Worm (Caenorhabditis elegans) whole organism, early embryonic: ENCODE measurements around the gene hlh-11.

ENCODE experiments used
- F13C5.2 ChIP-seq: sonication (generic microtip); optimal IDR thresholded peaks from 2 replicates; lab custom pipeline; 2017; ENCODE audit warnings: mild to moderate bottlenecking, missing genetic modification characterization, inconsistent platforms, missing compliant biosample characterization
- aly-1 ChIP-seq: sonication (generic microtip); optimal IDR thresholded peaks from 2 replicates; lab custom pipeline; 2016; ENCODE audit warnings: missing genetic modification characterization, missing compliant biosample characterization
- ama-1 ChIP-seq: fragments of 150-350 bp; optimal IDR thresholded peaks from 2 replicates; lab custom pipeline; 2014
- ets-7 ChIP-seq: sonication (generic microtip); optimal IDR thresholded peaks from 2 replicates; lab custom pipeline; 2016; ENCODE audit warnings: missing genotype, missing genetic modification characterization, missing compliant biosample characterization
- hmbx-1 ChIP-seq: sonication (generic microtip); optimal IDR thresholded peaks from 2 replicates; lab custom pipeline; 2016; ENCODE audit warnings: mild to moderate bottlenecking, missing genetic modification characterization, missing compliant biosample characterization
- hmg-4 ChIP-seq: fragments of 200-800 bp; sonication (Bioruptor generic); optimal IDR thresholded peaks from 2 replicates; lab custom pipeline; 2018; ENCODE audit warnings: mild to moderate bottlenecking, missing genetic modification characterization, missing compliant biosample characterization
- hnd-1 ChIP-seq: sonication (generic microtip); optimal IDR thresholded peaks from 2 replicates; lab custom pipeline; 2016; ENCODE audit warnings: missing genetic modification characterization, missing compliant biosample characterization
- pes-1 ChIP-seq: fragments of 200-800 bp; sonication (Bioruptor generic); IDR thresholded peaks from 2 replicates; pipeline ENCODE4 v1.3.6; 2022; ENCODE audit warnings: missing genetic modification reagents, missing genetic modification characterization, missing compliant biosample characterization
- scrt-1 ChIP-seq: fragments of 200-800 bp; sonication (Bioruptor generic); IDR thresholded peaks from 2 replicates; pipeline ENCODE4 v1.3.6; 2022; ENCODE audit warnings: missing genetic modification characterization, missing compliant biosample characterization
- sea-1 ChIP-seq: fragments of 200-800 bp; sonication (Bioruptor generic); conservative IDR thresholded peaks from 2 replicates; pipeline ENCODE4 v1.3.6; 2022; ENCODE audit warnings: missing genetic modification characterization, missing compliant biosample characterization
- tbx-11 ChIP-seq: fragments of 200-800 bp; sonication (Bioruptor generic); IDR thresholded peaks from 2 replicates; pipeline ENCODE4 v1.3.6; 2022; ENCODE audit warnings: missing genetic modification characterization, missing compliant biosample characterization
- tra-4 ChIP-seq: sonication (generic microtip); optimal IDR thresholded peaks from 2 replicates; lab custom pipeline; 2017; ENCODE audit warnings: missing genetic modification characterization, missing compliant biosample characterization

ce11 chrIII:9651871-9652270, 32.4 kb downstream of the hlh-11 start, which contains the start of gene C15H7.3:
- TF ChIP-seq tbx-11 (GFP tag; lab: Robert Waterston, UW): no peak
- no peak for TF ChIP-seq ets-7 (tag; lab: Kevin White, UChicago)
- TF ChIP-seq hmbx-1: no peak
- TF ChIP-seq ama-1 (lab: Kevin White, UChicago): no peak
- no peak for TF ChIP-seq pes-1 (GFP tag; lab: Robert Waterston, UW)
- no peak for TF ChIP-seq aly-1 (tag; lab: Kevin White, UChicago)
- TF ChIP-seq tra-4 (tag; lab: Kevin White, UChicago): no peak
- no peak for TF ChIP-seq hnd-1 (tag; lab: Kevin White, UChicago)
- TF ChIP-seq scrt-1: no peak
- no peak for TF ChIP-seq F13C5.2 (tag; lab: Kevin White, UChicago)
- TF ChIP-seq sea-1: no peak
- no peak for TF ChIP-seq hmg-4 (GFP tag; lab: Kevin White, UChicago)
